Fruit fly (Drosophila melanogaster): ENCODE data around the gene bam.

bam gene

dm6 chr3R:25258628-25259240 is 13.8 kb upstream of the bam start, which contains the start of gene CG11857 (continued):
- peak; percentile 99 for TF ChIP-seq CG1602 (GFP tag; optimal IDR thresholded peaks at IDR 0.05)
- peak; percentile 99 for TF ChIP-seq jigr1 (GFP tag; IDR thresholded peaks at IDR 0.05)
- TF ChIP-seq CG12942 (GFP tag; optimal IDR thresholded peaks at IDR 0.05) = peak; percentile 98
- peak; percentile 86 for TF ChIP-seq Hand (GFP tag; optimal IDR thresholded peaks at IDR 0.05)
- TF ChIP-seq Ets65A (GFP tag) = peak; percentile 100
- TF ChIP-seq C15 (GFP tag; IDR thresholded peaks at IDR 0.05) = peak; percentile 98
- TF ChIP-seq pho (GFP tag; optimal IDR thresholded peaks at IDR 0.05) = peak; percentile 98
- TF ChIP-seq Doc2 (GFP tag; IDR thresholded peaks at IDR 0.05) = peak; percentile 97
- TF ChIP-seq CG10321 (GFP tag; IDR thresholded peaks at IDR 0.05) = peak; percentile 83
- peak; percentile 98 for TF ChIP-seq stc (GFP tag; IDR thresholded peaks at IDR 0.05)
- TF ChIP-seq dpn (GFP tag; optimal IDR thresholded peaks at IDR 0.05) = peak; percentile 98 to 99
- peak; percentile 97 for TF ChIP-seq CG18619 (GFP tag; optimal IDR thresholded peaks at IDR 0.05)
- peak; percentile 97 for TF ChIP-seq CG18599 (GFP tag; optimal IDR thresholded peaks at IDR 0.05)
- peak; percentile 96 for TF ChIP-seq NC2β (GFP tag; optimal IDR thresholded peaks at IDR 0.05)
- TF ChIP-seq CG12071 (GFP tag; optimal IDR thresholded peaks at IDR 0.05) = peak; percentile 89
- TF ChIP-seq CG7745 (tag; optimal IDR thresholded peaks at IDR 0.05) = peak; percentile 76
- TF ChIP-seq CG5180 (GFP tag; optimal IDR thresholded peaks at IDR 0.05) = no peak
- TF ChIP-seq CG4360 (GFP tag; IDR thresholded peaks at IDR 0.05) = peak; percentile 75
- peak; percentile 59 for TF ChIP-seq CTCF (GFP tag; optimal IDR thresholded peaks at IDR 0.05)
- TF ChIP-seq dimm (GFP tag; IDR thresholded peaks at IDR 0.05) = peak; percentile 97
- TF ChIP-seq row (GFP tag; IDR thresholded peaks at IDR 0.05) = peak; percentile 100
- peak; percentile 97 for TF ChIP-seq seq (GFP tag; IDR thresholded peaks at IDR 0.05)
- peak; percentile 97 for TF ChIP-seq Taf1 (GFP tag; IDR thresholded peaks at IDR 0.05)
- TF ChIP-seq abd-A (tag; optimal IDR thresholded peaks at IDR 0.05) = no peak
- TF ChIP-seq stwl (tag; optimal IDR thresholded peaks at IDR 0.05) = peak; percentile 91
- peak; percentile 96 for TF ChIP-seq ato (GFP tag; IDR thresholded peaks at IDR 0.05; ENCODE audit: partially characterized antibody)
- peak; percentile 98 for TF ChIP-seq phol (tag; optimal IDR thresholded peaks at IDR 0.05)
- peak; percentile 98 for TF ChIP-seq croc (GFP tag; conservative IDR thresholded peaks at IDR 0.05)
- no peak for TF ChIP-seq yki (optimal IDR thresholded peaks at IDR 0.05)
- no peak for TF ChIP-seq nau (GFP tag; optimal IDR thresholded peaks at IDR 0.05)
- TF ChIP-seq CG1024 (GFP tag; IDR thresholded peaks at IDR 0.05) = peak; percentile 95
- peak; percentile 97 for TF ChIP-seq dan (GFP tag; IDR thresholded peaks at IDR 0.05)
- TF ChIP-seq CG17612 (GFP tag; IDR thresholded peaks at IDR 0.05) = peak; percentile 97
- TF ChIP-seq CG30020 (tag; optimal IDR thresholded peaks at IDR 0.05) = peak; percentile 92
- TF ChIP-seq CG42726 (GFP tag; IDR thresholded peaks at IDR 0.05; ENCODE audit: partially characterized antibody) = peak; percentile 98
- TF ChIP-seq CG7987 (GFP tag; optimal IDR thresholded peaks at IDR 0.05) = peak; percentile 95
- peak; percentile 84 for TF ChIP-seq kah (GFP tag; optimal IDR thresholded peaks at IDR 0.05)
- TF ChIP-seq CG11398 (GFP tag; optimal IDR thresholded peaks at IDR 0.05) = peak; percentile 94
- TF ChIP-seq CG14667 (GFP tag; IDR thresholded peaks at IDR 0.05) = peak; percentile 99
- TF ChIP-seq Pdp1 (GFP tag; optimal IDR thresholded peaks at IDR 0.05) = peak; percentile 98
- TF ChIP-seq sob (GFP tag; IDR thresholded peaks at IDR 0.05) = peak; percentile 100
- TF ChIP-seq trem (tag; optimal IDR thresholded peaks at IDR 0.05) = peak; percentile 97
- peak; percentile 98 for TF ChIP-seq Rx (GFP tag; IDR thresholded peaks at IDR 0.05)
- TF ChIP-seq Optix (GFP tag; IDR thresholded peaks at IDR 0.05) = peak; percentile 99
- TF ChIP-seq CG3065 (GFP tag; optimal IDR thresholded peaks at IDR 0.05) = peak; percentile 96
- peak; percentile 92 for TF ChIP-seq bowl (GFP tag; IDR thresholded peaks at IDR 0.05)
- peak; percentile 60 for TF ChIP-seq bigmax (GFP tag; optimal IDR thresholded peaks at IDR 0.05)
- TF ChIP-seq CG7372 (GFP tag; IDR thresholded peaks at IDR 0.05) = peak; percentile 99
- TF ChIP-seq CG7928 (GFP tag; optimal IDR thresholded peaks at IDR 0.05) = peak; percentile 98
- peak; percentile 98 for TF ChIP-seq CG7786 (GFP tag; optimal IDR thresholded peaks at IDR 0.05)
- peak; percentile 95 for TF ChIP-seq Ravus (GFP tag; IDR thresholded peaks at IDR 0.05)
- peak; percentile 99 for TF ChIP-seq al (GFP tag; IDR thresholded peaks at IDR 0.05)
